Fruit fly (Drosophila melanogaster) whole organism, wandering third instar larva: ENCODE data around the gene HisCl1.

ENCODE experiments used
- Abd-B ChIP-seq: fragments of >200 bp; optimal IDR thresholded peaks from 2 replicates; lab custom pipeline; 2017; ENCODE audit warnings: missing biosample characterization, missing genetic modification characterization
- CG32264 ChIP-seq: fragments of 200-800 bp; sonication (Bioruptor generic); optimal IDR thresholded peaks from 2 replicates; lab custom pipeline; 2016; ENCODE audit warnings: missing biosample characterization, missing genetic modification characterization
- CG9705 ChIP-seq: fragments of 200-800 bp; sonication (Bioruptor generic); optimal IDR thresholded peaks from 2 replicates; lab custom pipeline; 2018; ENCODE audit warnings: missing biosample characterization, mild to moderate bottlenecking, missing genetic modification characterization
- CrebA ChIP-seq: fragments of 200-800 bp; sonication (Bioruptor generic); optimal IDR thresholded peaks from 2 replicates; lab custom pipeline; 2016; ENCODE audit warnings: missing biosample characterization, mild to moderate bottlenecking, missing genetic modification characterization, borderline replicate concordance
- Dfd ChIP-seq: fragments of >200 bp; optimal IDR thresholded peaks from 2 replicates; lab custom pipeline; 2017; ENCODE audit warnings: missing biosample characterization, missing genetic modification characterization
- Dif ChIP-seq: fragments of 200-275, 200-300 bp; sonication (Bioruptor generic); optimal IDR thresholded peaks from 2 replicates; lab custom pipeline; 2018; ENCODE audit warnings: missing biosample characterization, missing genetic modification characterization; ENCODE audit not compliant: partially characterized antibody
- GATAd ChIP-seq: sonication (Bioruptor generic); optimal IDR thresholded peaks from 2 replicates; lab custom pipeline; 2016; ENCODE audit warnings: missing biosample characterization, missing genetic modification characterization
- HLH106 ChIP-seq: fragments of 200-800 bp; optimal IDR thresholded peaks from 3 replicates; lab custom pipeline; 2019; ENCODE audit warnings: missing biosample characterization, mild to moderate bottlenecking, missing genetic modification characterization, moderate library complexity
- Hnf4 ChIP-seq: fragments of 200-800 bp; sonication (Bioruptor generic); optimal IDR thresholded peaks from 2 replicates; lab custom pipeline; 2016; ENCODE audit warnings: missing biosample characterization, mild to moderate bottlenecking, missing genetic modification characterization
- Hr78 ChIP-seq: fragments of >200 bp; optimal IDR thresholded peaks from 2 replicates; lab custom pipeline; 2017; ENCODE audit warnings: missing biosample characterization, missing genetic modification characterization
- Hr83 ChIP-seq: fragments of 200-300 bp; sonication (Bioruptor generic); optimal IDR thresholded peaks from 2 replicates; lab custom pipeline; 2016; ENCODE audit warnings: missing biosample characterization, mild to moderate bottlenecking, missing genetic modification characterization, moderate library complexity; ENCODE audit not compliant: poor library complexity, severe bottlenecking
- Jra ChIP-seq: sonication (Bioruptor generic); optimal IDR thresholded peaks from 2 replicates; lab custom pipeline; 2016; ENCODE audit warnings: missing biosample characterization, missing genetic modification characterization
- Mio ChIP-seq: sonication (Bioruptor generic); optimal IDR thresholded peaks from 2 replicates; lab custom pipeline; 2016; ENCODE audit warnings: missing biosample characterization, missing genetic modification characterization
- Myc ChIP-seq: fragments of >200 bp; optimal IDR thresholded peaks from 2 replicates; lab custom pipeline; 2017
- N ChIP-seq: fragments of >200 bp; optimal IDR thresholded peaks from 2 replicates; lab custom pipeline; 2018; ENCODE audit warnings: missing biosample characterization, missing external identifiers, missing genetic modification characterization
- OdsH ChIP-seq: fragments of 200-800 bp; sonication (Bioruptor generic); optimal IDR thresholded peaks from 2 replicates; lab custom pipeline; 2016; ENCODE audit warnings: missing biosample characterization, mild to moderate bottlenecking, missing genetic modification characterization
- Rel ChIP-seq, 2 experiments: fragments of 200-800 bp; sonication (Bioruptor generic) in 1 of 2; optimal IDR thresholded peaks; 2 replicates in 1 of 2; 3 replicates in 1 of 2; lab custom pipeline; 2016 to 2019; ENCODE audit warnings: mild to moderate bottlenecking in 2 of 2, missing biosample characterization in 2 of 2, missing genetic modification characterization in 2 of 2, moderate library complexity in 1 of 2
- Sp1 ChIP-seq: fragments of 200-800 bp; sonication (Bioruptor generic); optimal IDR thresholded peaks from 3 replicates; lab custom pipeline; 2019; ENCODE audit warnings: missing biosample characterization, mild to moderate bottlenecking, missing genetic modification characterization, moderate library complexity
- Vsx2 ChIP-seq: fragments of 200-300, 225-300 bp; sonication (Bioruptor generic); optimal IDR thresholded peaks from 2 replicates; lab custom pipeline; 2018; ENCODE audit warnings: missing biosample characterization, missing genetic modification characterization; ENCODE audit not compliant: partially characterized antibody
- br ChIP-seq: fragments of 200-800 bp; sonication (Bioruptor generic); optimal IDR thresholded peaks from 2 replicates; lab custom pipeline; 2016; ENCODE audit warnings: missing biosample characterization, missing genetic modification characterization
- brk ChIP-seq: fragments of 200-800 bp; sonication (Bioruptor generic); optimal IDR thresholded peaks from 2 replicates; lab custom pipeline; 2016; ENCODE audit warnings: missing biosample characterization, mild to moderate bottlenecking, missing genetic modification characterization
- dl ChIP-seq, 2 experiments: fragments of 175-275, 200-275 bp in 1 of 2; fragments of 200-275 bp in 1 of 2; sonication (Bioruptor generic); optimal IDR thresholded peaks; lab custom pipeline; 2018; ENCODE audit warnings: mild to moderate bottlenecking in 2 of 2, missing biosample characterization in 2 of 2, missing genetic modification characterization in 2 of 2, moderate library complexity in 2 of 2; ENCODE audit not compliant: partially characterized antibody in 2 of 2, insufficient read depth in 1 of 2
- dmrt93B ChIP-seq: fragments of 200-800 bp; sonication (Bioruptor generic); optimal IDR thresholded peaks from 2 replicates; lab custom pipeline; 2018; ENCODE audit warnings: missing biosample characterization, mild to moderate bottlenecking, missing genetic modification characterization
- dsf ChIP-seq: sonication (Bioruptor generic); optimal IDR thresholded peaks from 2 replicates; lab custom pipeline; 2016; ENCODE audit warnings: missing biosample characterization, missing genetic modification characterization, borderline replicate concordance
- ey ChIP-seq: fragments of 200-800 bp; sonication (Bioruptor generic); optimal IDR thresholded peaks from 2 replicates; lab custom pipeline; 2016; ENCODE audit warnings: missing biosample characterization, missing genetic modification characterization
- foxo ChIP-seq, 2 experiments: fragments of 200-800 bp; sonication (Bioruptor generic); optimal IDR thresholded peaks; 2 replicates in 1 of 2; 3 replicates in 1 of 2; lab custom pipeline; 2016 to 2017; ENCODE audit warnings: missing biosample characterization in 2 of 2, missing genetic modification characterization in 2 of 2
- fru ChIP-seq: fragments of 200-800 bp; sonication (Bioruptor generic); optimal IDR thresholded peaks from 3 replicates; lab custom pipeline; 2016; ENCODE audit warnings: missing biosample characterization, mild to moderate bottlenecking, missing genetic modification characterization
- h ChIP-seq: fragments of 200-800 bp; sonication (Bioruptor generic); optimal IDR thresholded peaks from 3 replicates; lab custom pipeline; 2016; ENCODE audit warnings: missing biosample characterization, mild to moderate bottlenecking, missing genetic modification characterization
- jim ChIP-seq: fragments of 175-275, 200-325 bp; sonication (Bioruptor generic); optimal IDR thresholded peaks from 2 replicates; lab custom pipeline; 2016; ENCODE audit warnings: missing biosample characterization, mild to moderate bottlenecking, missing genetic modification characterization
- lola ChIP-seq: fragments of >200 bp; optimal IDR thresholded peaks from 2 replicates; lab custom pipeline; 2017; ENCODE audit warnings: missing biosample characterization, missing genetic modification characterization
- pan ChIP-seq: fragments of >200 bp; optimal IDR thresholded peaks from 2 replicates; lab custom pipeline; 2017
- psq ChIP-seq: fragments of 200-800 bp; sonication (Bioruptor generic); optimal IDR thresholded peaks from 3 replicates; lab custom pipeline; 2017; ENCODE audit warnings: missing biosample characterization, mild to moderate bottlenecking, missing genetic modification characterization, moderate library complexity
- rgr ChIP-seq: fragments of 200-800 bp; sonication (Bioruptor generic); optimal IDR thresholded peaks from 3 replicates; lab custom pipeline; 2016; ENCODE audit warnings: missing biosample characterization, mild to moderate bottlenecking, missing genetic modification characterization
- sage ChIP-seq: fragments of 200-800 bp; sonication (Bioruptor generic); optimal IDR thresholded peaks from 2 replicates; lab custom pipeline; 2016; ENCODE audit warnings: missing biosample characterization, mild to moderate bottlenecking, missing genetic modification characterization
- sv ChIP-seq: fragments of 200-800 bp; sonication (Bioruptor generic); optimal IDR thresholded peaks from 3 replicates; lab custom pipeline; 2016; ENCODE audit warnings: missing biosample characterization, missing genetic modification characterization
- tai ChIP-seq: sonication (Bioruptor generic); optimal IDR thresholded peaks from 2 replicates; lab custom pipeline; 2016; ENCODE audit warnings: missing biosample characterization, missing genetic modification characterization
- usp ChIP-seq: fragments of >200 bp; optimal IDR thresholded peaks from 2 replicates; lab custom pipeline; 2017; ENCODE audit warnings: missing biosample characterization, missing genetic modification characterization
- woc ChIP-seq: sonication (Bioruptor generic); optimal IDR thresholded peaks from 2 replicates; lab custom pipeline; 2016; ENCODE audit warnings: missing biosample characterization, mild to moderate bottlenecking, missing genetic modification characterization

HisCl1 gene

dm6 chr3R:11810831-11811484 is 24.0 kb downstream of the HisCl1 start:
- no peak for TF ChIP-seq Hnf4 (GFP tag; lab: Kevin White, UChicago)
- peak; percentile 39 for TF ChIP-seq h
- TF ChIP-seq, all 38 proteins: peak for 1

DNA sequence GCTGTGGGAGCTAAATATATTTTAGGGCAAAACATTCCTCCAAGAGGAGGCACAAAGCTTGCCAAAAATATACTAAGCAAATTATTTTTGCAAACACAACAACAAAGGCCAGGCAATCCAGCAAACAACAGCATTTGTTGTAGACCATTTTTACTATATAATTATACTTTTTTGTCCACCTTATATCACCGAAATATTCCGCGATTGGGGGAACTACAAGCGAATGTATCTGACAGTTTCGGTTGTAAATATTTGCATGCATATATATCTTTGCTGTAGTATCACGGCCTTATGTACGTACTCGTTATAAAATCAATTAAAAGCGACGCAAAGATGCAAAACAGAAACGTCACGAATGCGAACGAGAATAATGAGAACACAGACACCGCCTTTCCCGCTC is 25.5 kb downstream of the HisCl1 start:
- no peak for TF ChIP-seq sage (GFP tag; lab: Kevin White, UChicago)
- TF ChIP-seq Hnf4 (GFP tag; lab: Kevin White, UChicago) = no peak
- TF ChIP-seq Rel (GFP tag; optimal IDR thresholded peaks at IDR 0.05; lab: Kevin White, UChicago) = no peak
- peak; percentile 74 for TF ChIP-seq Rel (tag; optimal IDR thresholded peaks at IDR 0.05; lab: Kevin White, UChicago)
- no peak for TF ChIP-seq br (GFP tag; lab: Kevin White, UChicago)
- no peak for TF ChIP-seq Dif

DNA sequence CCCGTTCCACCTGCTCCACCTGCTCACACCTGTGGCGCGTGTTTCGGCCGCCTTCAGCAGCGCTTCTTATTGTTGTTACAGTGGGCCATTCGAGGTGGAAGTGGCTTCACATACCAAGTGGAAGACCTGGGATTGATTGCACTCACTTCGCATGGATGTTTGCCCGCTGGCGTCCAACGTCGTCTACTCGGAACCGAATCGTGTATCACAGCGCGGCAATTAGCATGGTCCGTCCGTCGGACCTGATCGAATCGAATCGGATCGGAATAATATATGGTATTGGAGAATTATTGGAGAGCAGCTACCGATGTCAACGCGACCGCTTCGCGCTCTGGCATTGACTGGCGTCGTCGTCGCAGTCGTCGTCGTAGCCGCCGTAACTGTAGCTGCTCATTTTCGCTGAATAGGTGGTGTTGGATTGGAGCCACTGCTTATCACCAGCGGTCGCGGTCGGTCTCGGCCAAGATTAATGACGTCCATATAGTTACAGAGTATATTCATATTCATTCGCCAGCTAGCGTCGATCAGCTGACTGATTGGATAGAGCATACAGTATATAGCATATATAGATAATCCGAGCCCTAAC is 26.0 kb downstream of the HisCl1 start, which contains the start of gene ClC-a:
TSS of gene ClC-a (minus strand) at position 327 of the 586 bp plus-strand sequence.
- TF ChIP-seq rgr (peak; percentile 10), fru (GFP tag; lab: Kevin White, UChicago) (peak; percentile 36), HLH106 (tag; lab: Kevin White, UChicago) (peak; percentile 7), psq (GFP tag; lab: Kevin White, UChicago) (no peak), br (GFP tag; lab: Kevin White, UChicago) (peak; percentile 26), tai (GFP tag; lab: Kevin White, UChicago) (no peak), Hr83 (GFP tag; lab: Kevin White, UChicago) (peak; percentile 16), h (peak; percentile 81), Rel (GFP tag; optimal IDR thresholded peaks at IDR 0.05; lab: Kevin White, UChicago) (peak; percentile 4), Rel (tag; optimal IDR thresholded peaks at IDR 0.05; lab: Kevin White, UChicago) (no peak), OdsH (peak; percentile 13)

- TF ChIP-seq Abd-B (GFP tag; lab: Kevin White, UChicago) = no peak
- TF ChIP-seq CrebA = no peak
- TF ChIP-seq foxo (GFP tag; optimal IDR thresholded peaks at IDR 0.05; lab: Kevin White, UChicago) = peak in 1 of 2 experiments; percentile 80
- TF ChIP-seq Myc (lab: Kevin White, UChicago) = peak; percentile 77
- no peak for TF ChIP-seq Mio (GFP tag; lab: Kevin White, UChicago)
- TF ChIP-seq CG32264 (GFP tag; lab: Kevin White, UChicago) = peak; percentile 20
- TF ChIP-seq sage (GFP tag; lab: Kevin White, UChicago) = no peak
- no peak for TF ChIP-seq usp (GFP tag; lab: Kevin White, UChicago)
- no peak for TF ChIP-seq dl (GFP tag; optimal IDR thresholded peaks at IDR 0.05; lab: Kevin White, UChicago; ENCODE audit: insufficient read depth in 1 of 2, partially characterized antibody in 2 of 2)
- peak; percentile 74 for TF ChIP-seq rgr
- TF ChIP-seq Hr78 (GFP tag; lab: Kevin White, UChicago) = no peak
- TF ChIP-seq sv (GFP tag; lab: Kevin White, UChicago) = peak; percentile 76
- TF ChIP-seq OdsH = peak; percentile 41
- peak; percentile 61 for TF ChIP-seq Jra
- no peak for TF ChIP-seq pan (lab: Kevin White, UChicago)
- TF ChIP-seq GATAd (GFP tag; lab: Kevin White, UChicago) = no peak
- peak; percentile 43 for TF ChIP-seq psq (GFP tag; lab: Kevin White, UChicago)
- TF ChIP-seq tai (GFP tag; lab: Kevin White, UChicago) = no peak
- no peak for TF ChIP-seq Vsx2
- TF ChIP-seq CG9705 (GFP tag; lab: Kevin White, UChicago) = peak; percentile 36
- no peak for TF ChIP-seq lola (GFP tag; lab: Kevin White, UChicago)
- TF ChIP-seq dsf (GFP tag; lab: Kevin White, UChicago) = peak; percentile 41
- TF ChIP-seq woc = peak; percentile 81
- peak; percentile 57 for TF ChIP-seq HLH106 (tag; lab: Kevin White, UChicago)
- no peak for TF ChIP-seq Dfd (GFP tag; lab: Kevin White, UChicago)
- TF ChIP-seq Dif = no peak
- TF ChIP-seq Rel (GFP tag; optimal IDR thresholded peaks at IDR 0.05; lab: Kevin White, UChicago) = no peak
- TF ChIP-seq Rel (tag; optimal IDR thresholded peaks at IDR 0.05; lab: Kevin White, UChicago) = no peak
- peak; percentile 47 for TF ChIP-seq Sp1
- TF ChIP-seq jim (GFP tag; lab: Kevin White, UChicago) = peak; percentile 24
- peak; percentile 75 for TF ChIP-seq ey (GFP tag; lab: Kevin White, UChicago)
- TF ChIP-seq N (GFP tag; lab: Kevin White, UChicago) = no peak
- TF ChIP-seq dmrt93B (GFP tag; lab: Kevin White, UChicago) = no peak
- peak; percentile 62 for TF ChIP-seq fru (GFP tag; lab: Kevin White, UChicago)
- peak; percentile 77 for TF ChIP-seq h
- peak; percentile 57 for TF ChIP-seq brk
- peak; percentile 72 for TF ChIP-seq Hr83 (GFP tag; lab: Kevin White, UChicago)
- TF ChIP-seq br (GFP tag; lab: Kevin White, UChicago) = peak; percentile 53
- TF ChIP-seq Hnf4 (GFP tag; lab: Kevin White, UChicago) = peak; percentile 86
- TF ChIP-seq, all 38 proteins: peak for 21
These were observed 32.1 kb downstream of the HisCl1 start, which contains the start of the genes COX5A and glo for dm6 chr3R:11818930-11819639. TSS of gene COX5A (plus strand) at chr3R:11819359. TSS of gene glo (minus strand) at chr3R:11819420.
